Fruit fly (Drosophila melanogaster): ENCODE results near the gene CG16824.
A peak's percentile ranks its signal among the peaks of the same experiment; 100 is the strongest.

CG16824 gene

dm6 chr2L:13291066-13291434 is 1.8 kb upstream of the CG16824 start:
- TF ChIP-seq CrebA (GFP tag; optimal IDR thresholded peaks at IDR 0.05; ENCODE audit: borderline replicate concordance) (no peak), HLH106 (tag; optimal IDR thresholded peaks at IDR 0.05) (no peak), Dif (GFP tag; optimal IDR thresholded peaks at IDR 0.05; ENCODE audit: partially characterized antibody) (no peak), Vsx2 (GFP tag; optimal IDR thresholded peaks at IDR 0.05; ENCODE audit: partially characterized antibody) (no peak), sage (GFP tag; optimal IDR thresholded peaks at IDR 0.05) (no peak)

dm6 chr2L:13291960-13292487 is 785 bp upstream of the CG16824 start:
- no peak for TF ChIP-seq Vsx2 (GFP tag; optimal IDR thresholded peaks at IDR 0.05; ENCODE audit: partially characterized antibody)
- TF ChIP-seq br (GFP tag; optimal IDR thresholded peaks at IDR 0.05), result no peak
- no peak for TF ChIP-seq usp (GFP tag; optimal IDR thresholded peaks at IDR 0.05)
- no peak for TF ChIP-seq woc (GFP tag; optimal IDR thresholded peaks at IDR 0.05)
- TF ChIP-seq lola (GFP tag; optimal IDR thresholded peaks at IDR 0.05), result no peak
- no peak for TF ChIP-seq Sp1 (GFP tag; optimal IDR thresholded peaks at IDR 0.05)

- TF ChIP-seq CG9705 (GFP tag; optimal IDR thresholded peaks at IDR 0.05), result no peak
- no peak for TF ChIP-seq GATAd (GFP tag; optimal IDR thresholded peaks at IDR 0.05)
- TF ChIP-seq Mio (GFP tag; optimal IDR thresholded peaks at IDR 0.05), result no peak
- no peak for TF ChIP-seq pan (optimal IDR thresholded peaks at IDR 0.05)
- TF ChIP-seq Dfd (GFP tag; optimal IDR thresholded peaks at IDR 0.05), result no peak
- no peak for TF ChIP-seq dsf (GFP tag; optimal IDR thresholded peaks at IDR 0.05; ENCODE audit: borderline replicate concordance)
- TF ChIP-seq lola (GFP tag; optimal IDR thresholded peaks at IDR 0.05), result no peak
- TF ChIP-seq Vsx2 (GFP tag; optimal IDR thresholded peaks at IDR 0.05; ENCODE audit: partially characterized antibody), result no peak
- no peak for TF ChIP-seq Jra (GFP tag; optimal IDR thresholded peaks at IDR 0.05)
- no peak for TF ChIP-seq sage (GFP tag; optimal IDR thresholded peaks at IDR 0.05)
- peak; percentile 27 for TF ChIP-seq Hr83 (GFP tag; optimal IDR thresholded peaks at IDR 0.05; ENCODE audit: poor library complexity, severe bottlenecking)
- TF ChIP-seq h (GFP tag; optimal IDR thresholded peaks at IDR 0.05), result peak; percentile 45
- TF ChIP-seq Myc (optimal IDR thresholded peaks at IDR 0.05), result no peak
- TF ChIP-seq Rel (GFP tag; optimal IDR thresholded peaks at IDR 0.05), result no peak
- TF ChIP-seq Rel (tag; optimal IDR thresholded peaks at IDR 0.05), result peak; percentile 20
- TF ChIP-seq brk (GFP tag; optimal IDR thresholded peaks at IDR 0.05), result no peak
Observed at dm6 chr2L:13295978-13296702, 3.3 kb downstream of the CG16824 start.

- TF ChIP-seq brk (GFP tag; optimal IDR thresholded peaks at IDR 0.05), result no peak
- TF ChIP-seq Abd-B (GFP tag; optimal IDR thresholded peaks at IDR 0.05), result no peak
- TF ChIP-seq N (GFP tag; optimal IDR thresholded peaks at IDR 0.05), result no peak
- TF ChIP-seq Hr83 (GFP tag; optimal IDR thresholded peaks at IDR 0.05; ENCODE audit: poor library complexity, severe bottlenecking), result no peak
- no peak for TF ChIP-seq foxo (GFP tag; optimal IDR thresholded peaks at IDR 0.05)
- TF ChIP-seq Mio (GFP tag; optimal IDR thresholded peaks at IDR 0.05), result no peak
- no peak for TF ChIP-seq pan (optimal IDR thresholded peaks at IDR 0.05)
Observed at dm6 chr2L:13296703-13297230, 4.0 kb downstream of the CG16824 start.

- TF ChIP-seq HLH106 (tag; optimal IDR thresholded peaks at IDR 0.05) (no peak), Dif (GFP tag; optimal IDR thresholded peaks at IDR 0.05; ENCODE audit: partially characterized antibody) (no peak), fru (GFP tag; optimal IDR thresholded peaks at IDR 0.05) (no peak), rgr (GFP tag; optimal IDR thresholded peaks at IDR 0.05) (no peak), Hnf4 (GFP tag; optimal IDR thresholded peaks at IDR 0.05) (no peak), CG32264 (GFP tag; optimal IDR thresholded peaks at IDR 0.05) (no peak), GATAd (GFP tag; optimal IDR thresholded peaks at IDR 0.05) (no peak), Myc (optimal IDR thresholded peaks at IDR 0.05) (no peak), dsf (GFP tag; optimal IDR thresholded peaks at IDR 0.05; ENCODE audit: borderline replicate concordance) (no peak), Rel (GFP tag; optimal IDR thresholded peaks at IDR 0.05) (no peak), Rel (tag; optimal IDR thresholded peaks at IDR 0.05) (no peak)
Observed at dm6 chr2L:13304488-13304887, 11.7 kb downstream of the CG16824 start, which contains the start of gene CG16825. Gene CG16825 (plus strand): TSS chr2L:13304788.
